Fruit fly (Drosophila melanogaster) whole organism, embryonic: ENCODE data around the gene Nepl4.

Experiments used
- Antp ChIP-seq: fragments of 200-800 bp; sonication (Bioruptor generic); optimal IDR thresholded peaks from 3 replicates; lab custom pipeline; 2016; ENCODE audit warnings: missing biosample characterization, missing genetic modification characterization
- Bteb2 ChIP-seq: fragments of 200-800 bp; sonication (Bioruptor generic); optimal IDR thresholded peaks from 2 replicates; lab custom pipeline; 2016; ENCODE audit warnings: missing biosample characterization, missing genetic modification characterization
- CG14014 ChIP-seq: fragments of 200-800 bp; sonication (Bioruptor generic); IDR thresholded peaks from 2 replicates; pipeline ENCODE4 v1.3.6; 2022; ENCODE audit warnings: missing biosample characterization, missing genetic modification characterization
- CG15479 ChIP-seq: fragments of 200-800 bp; sonication (Bioruptor generic); optimal IDR thresholded peaks from 3 replicates; lab custom pipeline; 2019; ENCODE audit warnings: missing biosample characterization, mild to moderate bottlenecking, missing genetic modification characterization, moderate library complexity
- CG33557 ChIP-seq: fragments of 200-800 bp; sonication (Bioruptor generic); optimal IDR thresholded peaks from 2 replicates; lab custom pipeline; 2019; ENCODE audit warnings: missing biosample characterization, mild to moderate bottlenecking, missing genetic modification characterization, moderate library complexity
- CG4707 ChIP-seq: fragments of 200-800 bp; sonication (Bioruptor generic); optimal IDR thresholded peaks from 2 replicates; lab custom pipeline; 2018; ENCODE audit warnings: missing biosample characterization, mild to moderate bottlenecking, missing genetic modification characterization, moderate library complexity
- CG9876 ChIP-seq: fragments of 200-800 bp; sonication (Bioruptor generic); optimal IDR thresholded peaks from 2 replicates; lab custom pipeline; 2016; ENCODE audit warnings: missing biosample characterization, missing genetic modification characterization
- Fer3 ChIP-seq: fragments of 200-800 bp; sonication (Bioruptor generic); optimal IDR thresholded peaks from 2 replicates; lab custom pipeline; 2018; ENCODE audit warnings: missing biosample characterization, mild to moderate bottlenecking, missing genetic modification characterization, moderate library complexity
- gt ChIP-seq: fragments of 200-800 bp; sonication (Bioruptor generic); IDR thresholded peaks from 2 replicates; pipeline ENCODE4 v1.3.6; 2022; ENCODE audit warnings: missing biosample characterization, missing genetic modification characterization
- org-1 ChIP-seq: fragments of 200-800 bp; sonication (Bioruptor generic); optimal IDR thresholded peaks from 2 replicates; lab custom pipeline; 2017; ENCODE audit warnings: missing biosample characterization, missing genetic modification characterization
- sens ChIP-seq: fragments of 200-800 bp; sonication (Bioruptor generic); peaks from one replicate; lab custom pipeline; 2016; ENCODE audit warnings: missing biosample characterization, missing genetic modification characterization
- stwl ChIP-seq: fragments of 200-800 bp; sonication (Bioruptor generic); optimal IDR thresholded peaks from 3 replicates; lab custom pipeline; 2018; ENCODE audit warnings: missing biosample characterization, mild to moderate bottlenecking, missing genetic modification characterization, moderate library complexity
- tna ChIP-seq: fragments of 200-800 bp; sonication (Bioruptor generic); IDR thresholded peaks from 2 replicates; pipeline ENCODE4 v1.3.6; 2022; ENCODE audit warnings: missing biosample characterization, missing genetic modification characterization; ENCODE audit not compliant: partially characterized antibody

DNA sequence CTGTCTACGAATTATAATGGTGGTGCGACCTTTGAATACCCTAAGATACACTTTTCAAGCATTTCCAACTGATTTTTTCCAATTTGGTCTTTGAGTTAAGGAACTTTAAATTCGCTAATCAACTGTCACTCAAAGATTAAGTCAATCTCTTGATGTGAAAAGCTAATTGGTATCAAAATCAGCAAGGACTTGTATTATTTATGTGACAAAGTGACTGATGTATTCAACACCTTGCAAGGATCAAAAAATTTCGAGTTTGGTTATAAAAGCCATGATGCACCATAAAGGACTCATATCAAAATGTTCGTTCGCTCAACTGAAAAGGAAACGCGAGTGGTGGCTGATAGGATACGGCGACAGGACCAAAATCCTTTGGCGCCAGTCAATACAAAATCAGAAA is 13.0 kb upstream of the Nepl4 start, which contains the start of gene ppk14:
- TF ChIP-seq Antp (GFP tag; lab: Kevin White, UChicago): no peak
- TF ChIP-seq stwl (tag; lab: Kevin White, UChicago): no peak
- TF ChIP-seq org-1 (GFP tag; lab: Kevin White, UChicago): no peak
- TF ChIP-seq Fer3 (tag; lab: Kevin White, UChicago): no peak
- TF ChIP-seq CG4707 (GFP tag; lab: Kevin White, UChicago): no peak
- TF ChIP-seq CG15479: no peak
- TF ChIP-seq CG14014 (GFP tag; lab: Robert Waterston, UW): no peak
- no peak for TF ChIP-seq Bteb2 (GFP tag; lab: Kevin White, UChicago)
- no peak for TF ChIP-seq CG33557 (GFP tag; lab: Kevin White, UChicago)
- TF ChIP-seq gt (GFP tag; lab: Robert Waterston, UW): no peak
- no peak for TF ChIP-seq sens (GFP tag; lab: Kevin White, UChicago)
- TF ChIP-seq tna (GFP tag; lab: Robert Waterston, UW): no peak
- no peak for TF ChIP-seq CG9876 (GFP tag; lab: Kevin White, UChicago)
